Fruit fly (Drosophila melanogaster) whole organism, embryonic: Measurements from ENCODE around the gene Ifrd1.

Experiments
- CG10321 ChIP-seq: fragments of 200-800 bp; sonication (Bioruptor generic); IDR thresholded peaks from 2 replicates; pipeline ENCODE4 v1.3.6; 2022; ENCODE audit warnings: missing biosample characterization, missing genetic modification characterization
- CG12071 ChIP-seq: fragments of 200-800 bp; sonication (Bioruptor generic); optimal IDR thresholded peaks from 3 replicates; lab custom pipeline; 2018; ENCODE audit warnings: missing biosample characterization, mild to moderate bottlenecking, missing genetic modification characterization
- CG12744 ChIP-seq: fragments of 200-800 bp; sonication (Bioruptor generic); optimal IDR thresholded peaks from 2 replicates; lab custom pipeline; 2016; ENCODE audit warnings: missing biosample characterization, missing genetic modification characterization
- CG13424 ChIP-seq: fragments of 200-800 bp; sonication (Bioruptor generic); optimal IDR thresholded peaks from 2 replicates; lab custom pipeline; 2019; ENCODE audit warnings: missing biosample characterization, mild to moderate bottlenecking, missing genetic modification characterization, moderate library complexity
- CG14710 ChIP-seq: fragments of 200-800 bp; sonication (Bioruptor generic); optimal IDR thresholded peaks from 3 replicates; lab custom pipeline; 2019; ENCODE audit warnings: missing biosample characterization, mild to moderate bottlenecking, missing genetic modification characterization, moderate library complexity
- CG1603 ChIP-seq: fragments of 200-800 bp; sonication (Bioruptor generic); optimal IDR thresholded peaks from 2 replicates; lab custom pipeline; 2019; ENCODE audit warnings: missing biosample characterization, mild to moderate bottlenecking, missing genetic modification characterization, moderate library complexity
- CG16813 ChIP-seq: fragments of 200-800 bp; sonication (Bioruptor generic); IDR thresholded peaks from 3 replicates; pipeline ENCODE4 v1.3.6; 2022; ENCODE audit warnings: missing biosample characterization, missing genetic modification characterization; ENCODE audit not compliant: partially characterized antibody
- CG16815 ChIP-seq: fragments of 200-800 bp; sonication (Bioruptor generic); optimal IDR thresholded peaks from 3 replicates; lab custom pipeline; 2017; ENCODE audit warnings: missing biosample characterization, mild to moderate bottlenecking, missing genetic modification characterization
- CG17186 ChIP-seq: fragments of 200-800 bp; sonication (Bioruptor generic); optimal IDR thresholded peaks from 3 replicates; lab custom pipeline; 2017; ENCODE audit warnings: missing biosample characterization, missing genetic modification reagents, missing genetic modification characterization
- CG17361 ChIP-seq: fragments of 200-800 bp; sonication (Bioruptor generic); IDR thresholded peaks from 3 replicates; pipeline ENCODE4 v1.3.6; 2022; ENCODE audit warnings: missing biosample characterization, missing genetic modification characterization
- CG17385 ChIP-seq: fragments of 200-800 bp; sonication (Bioruptor generic); optimal IDR thresholded peaks from 3 replicates; lab custom pipeline; 2018; ENCODE audit warnings: missing biosample characterization, mild to moderate bottlenecking, missing genetic modification characterization
- CG2678 ChIP-seq: fragments of 200-800 bp; sonication (Bioruptor generic); optimal IDR thresholded peaks from 3 replicates; lab custom pipeline; 2019; ENCODE audit warnings: missing biosample characterization, mild to moderate bottlenecking, missing genetic modification characterization, moderate library complexity
- CG32772 ChIP-seq: fragments of 200-800 bp; sonication (Bioruptor generic); IDR thresholded peaks from 2 replicates; pipeline ENCODE4 v1.3.6; 2022; ENCODE audit warnings: missing biosample characterization, missing genetic modification characterization
- CG3995 ChIP-seq: fragments of 200-800 bp; sonication (Bioruptor generic); optimal IDR thresholded peaks from 3 replicates; lab custom pipeline; 2016; ENCODE audit warnings: missing biosample characterization, missing genetic modification characterization
- CG4617 ChIP-seq: fragments of 200-800 bp; sonication (Bioruptor generic); optimal IDR thresholded peaks from 3 replicates; lab custom pipeline; 2016; ENCODE audit warnings: missing biosample characterization, missing genetic modification characterization, borderline replicate concordance
- CG6683 ChIP-seq: fragments of 200-800 bp; sonication (Bioruptor generic); optimal IDR thresholded peaks from 2 replicates; lab custom pipeline; 2017; ENCODE audit warnings: missing biosample characterization, mild to moderate bottlenecking, missing genetic modification characterization, missing genetic modification reagents
- CG7372 ChIP-seq: fragments of 200-800 bp; sonication (Bioruptor generic); IDR thresholded peaks from 2 replicates; pipeline ENCODE4 v1.3.6; 2022; ENCODE audit warnings: missing biosample characterization, missing genetic modification characterization
- CrebB ChIP-seq: fragments of 200-800 bp; sonication (Bioruptor generic); optimal IDR thresholded peaks from 3 replicates; lab custom pipeline; 2018; ENCODE audit warnings: missing biosample characterization, mild to moderate bottlenecking, missing genetic modification characterization
- Dip2 ChIP-seq: fragments of 200-800 bp; sonication (Bioruptor generic); IDR thresholded peaks from 2 replicates; pipeline ENCODE4 v1.3.6; 2022; ENCODE audit warnings: missing biosample characterization, missing genetic modification characterization
- Drgx ChIP-seq: fragments of 200-800 bp; sonication (Bioruptor generic); IDR thresholded peaks from 2 replicates; pipeline ENCODE4 v1.3.6; 2022; ENCODE audit warnings: missing biosample characterization, missing genetic modification characterization
- MTF-1 ChIP-seq: fragments of 200-800 bp; sonication (Bioruptor generic); optimal IDR thresholded peaks from 2 replicates; lab custom pipeline; 2018; ENCODE audit warnings: missing biosample characterization, mild to moderate bottlenecking, missing genetic modification characterization, borderline replicate concordance
- Mad ChIP-seq: fragments of 200-800 bp; sonication (Bioruptor generic); optimal IDR thresholded peaks from 2 replicates; lab custom pipeline; 2016; ENCODE audit warnings: missing biosample characterization, missing genetic modification characterization
- Meics ChIP-seq: fragments of 200-800 bp; sonication (Bioruptor generic); optimal IDR thresholded peaks from 2 replicates; lab custom pipeline; 2017; ENCODE audit warnings: missing biosample characterization, mild to moderate bottlenecking, missing genetic modification characterization
- Poxn ChIP-seq: fragments of 200-800 bp; sonication (Bioruptor generic); IDR thresholded peaks from 2 replicates; pipeline ENCODE4 v1.3.6; 2022; ENCODE audit warnings: missing biosample characterization, missing genetic modification characterization
- Sox102F ChIP-seq: fragments of 200-800 bp; sonication (Bioruptor generic); optimal IDR thresholded peaks from 2 replicates; lab custom pipeline; 2018; ENCODE audit warnings: missing biosample characterization, mild to moderate bottlenecking, missing genetic modification characterization, moderate library complexity
- Stat92E ChIP-seq, 3 experiments: fragments of >200 bp in 2 of 3; fragments of 200-800 bp in 1 of 3; sonication (Bioruptor generic) in 1 of 3; optimal IDR thresholded peaks; 2 replicates each; lab custom pipeline; 2017 to 2019; ENCODE audit warnings: missing biosample characterization in 3 of 3, missing genetic modification characterization in 3 of 3, mild to moderate bottlenecking in 1 of 3, moderate library complexity in 1 of 3
- br ChIP-seq: fragments of >200 bp; optimal IDR thresholded peaks from 2 replicates; lab custom pipeline; 2017
- chif ChIP-seq, 2 experiments: fragments of 200-800 bp; sonication (Bioruptor generic); optimal IDR thresholded peaks; 3 replicates each; lab custom pipeline; 2016; ENCODE audit warnings: missing biosample characterization in 2 of 2, missing genetic modification characterization in 2 of 2
- crp ChIP-seq, 2 experiments: fragments of 200-800 bp; sonication (Bioruptor generic); optimal IDR thresholded peaks; 2 replicates in 1 of 2; 3 replicates in 1 of 2; lab custom pipeline; 2017; ENCODE audit warnings: missing biosample characterization in 2 of 2, missing genetic modification characterization in 2 of 2, mild to moderate bottlenecking in 1 of 2, moderate library complexity in 1 of 2
- cwo ChIP-seq: fragments of 200-800 bp; sonication (Bioruptor generic); optimal IDR thresholded peaks from 3 replicates; lab custom pipeline; 2017; ENCODE audit warnings: missing biosample characterization, missing genetic modification characterization, mild to moderate bottlenecking, moderate library complexity, missing genetic modification reagents
- en ChIP-seq: fragments of 200-800 bp; sonication (Bioruptor generic); optimal IDR thresholded peaks from 2 replicates; lab custom pipeline; 2016; ENCODE audit warnings: missing biosample characterization, missing genetic modification characterization
- gce ChIP-seq: fragments of 200-800 bp; sonication (Bioruptor generic); IDR thresholded peaks from 3 replicates; pipeline ENCODE4 v1.3.6; 2022; ENCODE audit warnings: missing biosample characterization, missing genetic modification characterization
- inv ChIP-seq: fragments of 200-800 bp; sonication (Bioruptor generic); IDR thresholded peaks from 2 replicates; pipeline ENCODE4 v1.3.6; 2022; ENCODE audit warnings: missing biosample characterization, missing genetic modification characterization; ENCODE audit not compliant: partially characterized antibody
- lmd ChIP-seq: fragments of 200-800 bp; sonication (Bioruptor generic); IDR thresholded peaks from 2 replicates; pipeline ENCODE4 v1.3.6; 2022; ENCODE audit warnings: missing biosample characterization, missing genetic modification characterization
- lola ChIP-seq, 3 experiments: fragments of >200 bp in 2 of 3; fragments of 200-800 bp in 1 of 3; sonication (Bioruptor generic) in 1 of 3; optimal IDR thresholded peaks; 2 replicates each; lab custom pipeline; 2017 to 2019; ENCODE audit warnings: missing biosample characterization in 3 of 3, missing genetic modification characterization in 3 of 3, mild to moderate bottlenecking in 1 of 3, moderate library complexity in 1 of 3
- luna ChIP-seq: fragments of 200-800 bp; sonication (Bioruptor generic); optimal IDR thresholded peaks from 2 replicates; lab custom pipeline; 2016; ENCODE audit warnings: missing biosample characterization, missing genetic modification characterization
- mld ChIP-seq: fragments of 200-800 bp; sonication (Bioruptor generic); IDR thresholded peaks from 3 replicates; pipeline ENCODE4 v1.3.6; 2022; ENCODE audit warnings: missing biosample characterization, missing genetic modification characterization; ENCODE audit not compliant: partially characterized antibody
- onecut ChIP-seq: fragments of 200-800 bp; sonication (Bioruptor generic); IDR thresholded peaks from 2 replicates; pipeline ENCODE4 v1.3.6; 2022; ENCODE audit warnings: missing biosample characterization, missing genetic modification characterization
- pb ChIP-seq: fragments of 200-800 bp; sonication (Bioruptor generic); optimal IDR thresholded peaks from 3 replicates; lab custom pipeline; 2016; ENCODE audit warnings: missing biosample characterization, missing genetic modification characterization
- pho ChIP-seq: fragments of 200-800 bp; sonication (Bioruptor generic); optimal IDR thresholded peaks from 2 replicates; lab custom pipeline; 2016; ENCODE audit warnings: missing biosample characterization, missing genetic modification characterization
- ro ChIP-seq: fragments of 200-800 bp; sonication (Bioruptor generic); IDR thresholded peaks from 2 replicates; pipeline ENCODE4 v1.3.6; 2022; ENCODE audit warnings: missing biosample characterization, missing genetic modification characterization
- row ChIP-seq: fragments of 200-800 bp; sonication (Bioruptor generic); IDR thresholded peaks from 3 replicates; pipeline ENCODE4 v1.3.6; 2022; ENCODE audit warnings: missing biosample characterization, missing genetic modification characterization
- slp2 ChIP-seq: fragments of 200-800 bp; sonication (Bioruptor generic); optimal IDR thresholded peaks from 2 replicates; lab custom pipeline; 2016; ENCODE audit warnings: missing biosample characterization, missing genetic modification characterization
- stwl ChIP-seq: fragments of 200-800 bp; sonication (Bioruptor generic); optimal IDR thresholded peaks from 3 replicates; lab custom pipeline; 2018; ENCODE audit warnings: missing biosample characterization, mild to moderate bottlenecking, missing genetic modification characterization, moderate library complexity
- tio ChIP-seq: fragments of 200-800 bp; sonication (Bioruptor generic); optimal IDR thresholded peaks from 2 replicates; lab custom pipeline; 2017; ENCODE audit warnings: missing biosample characterization, missing genetic modification characterization, inconsistent platforms
- trh ChIP-seq: fragments of 200-800 bp; sonication (Bioruptor generic); optimal IDR thresholded peaks from 2 replicates; lab custom pipeline; 2016; ENCODE audit warnings: missing biosample characterization, missing genetic modification characterization
- usp ChIP-seq: fragments of >200 bp; optimal IDR thresholded peaks from 2 replicates; lab custom pipeline; 2017; ENCODE audit warnings: missing biosample characterization, missing genetic modification characterization
- z ChIP-seq: fragments of 200-800 bp; sonication (Bioruptor generic); IDR thresholded peaks from 3 replicates; pipeline ENCODE4 v1.3.6; 2022; ENCODE audit warnings: missing biosample characterization, missing genetic modification characterization

The Ifrd1 gene

dm6 chr2L:2855773-2856615 lies 18.3 kb downstream of the Ifrd1 start, which contains the start of the genes CG3104 and RpS21 (continued):
- TF ChIP-seq inv (no peak), Stat92E (GFP tag; optimal IDR thresholded peaks at IDR 0.05; lab: Kevin White, UChicago) (peak in 1 of 3 experiments; percentile 72), row (GFP tag; lab: Robert Waterston, UW) (peak; percentile 91), tio (GFP tag; lab: Kevin White, UChicago) (peak; percentile 74), CG14710 (tag; lab: Kevin White, UChicago) (peak; percentile 91), onecut (GFP tag; lab: Robert Waterston, UW) (peak; percentile 91), usp (GFP tag; lab: Kevin White, UChicago) (no peak), CG17186 (GFP tag; lab: Kevin White, UChicago) (peak; percentile 81), CG12071 (GFP tag; lab: Kevin White, UChicago) (peak; percentile 80), CG32772 (GFP tag; lab: Robert Waterston, UW) (peak; percentile 88), trh (GFP tag; lab: Kevin White, UChicago) (peak; percentile 65), CrebB (tag; lab: Kevin White, UChicago) (peak; percentile 76), CG4617 (GFP tag; lab: Kevin White, UChicago) (peak; percentile 92), CG16815 (peak; percentile 72), mld (GFP tag; lab: Robert Waterston, UW) (no peak), CG13424 (tag; lab: Kevin White, UChicago) (peak; percentile 79), pb (peak; percentile 71), CG17361 (GFP tag; lab: Robert Waterston, UW) (peak; percentile 85), cwo (GFP tag; lab: Kevin White, UChicago) (peak; percentile 63), luna (GFP tag; lab: Kevin White, UChicago) (peak; percentile 50), CG3995 (peak; percentile 72), Drgx (GFP tag; lab: Robert Waterston, UW) (0 out of 2 replicates have a peak, but pooled peaks have one; percentile 22), CG17385 (GFP tag; lab: Kevin White, UChicago) (peak; percentile 87), br (lab: Kevin White, UChicago) (no peak), CG10321 (GFP tag; lab: Robert Waterston, UW) (peak; percentile 71; the same call in 1 of the 2 replicates), CG12744 (GFP tag; lab: Kevin White, UChicago) (peak; percentile 71), slp2 (GFP tag; lab: Kevin White, UChicago) (peak; percentile 77), MTF-1 (peak; percentile 94), z (GFP tag; lab: Robert Waterston, UW) (no peak), Meics (GFP tag; lab: Kevin White, UChicago) (peak; percentile 92), CG6683 (GFP tag; lab: Kevin White, UChicago) (peak; percentile 61), Dip2 (GFP tag; lab: Robert Waterston, UW) (no peak), CG2678 (tag; lab: Kevin White, UChicago) (peak; percentile 75), CG1603 (peak; percentile 75), gce (GFP tag; lab: Robert Waterston, UW) (peak; percentile 83; the same call in 2 of the 3 replicates), CG7372 (GFP tag; lab: Robert Waterston, UW) (peak; percentile 88), lola (GFP tag; optimal IDR thresholded peaks at IDR 0.05; lab: Kevin White, UChicago) (peak in 1 of 3 experiments; percentile 71), CG16813 (no peak), lmd (GFP tag; lab: Robert Waterston, UW) (peak; percentile 82), Mad (GFP tag; lab: Kevin White, UChicago) (peak; percentile 87), stwl (peak; percentile 79), ro (GFP tag; lab: Robert Waterston, UW) (peak; percentile 76), crp (GFP tag; optimal IDR thresholded peaks at IDR 0.05; lab: Kevin White, UChicago) (peak; percentile 2 to 80), Sox102F (GFP tag; lab: Kevin White, UChicago) (peak; percentile 38), pho (GFP tag; lab: Kevin White, UChicago) (peak; percentile 86), en (peak; percentile 29), chif (GFP tag; optimal IDR thresholded peaks at IDR 0.05; lab: Kevin White, UChicago) (peak; percentile 52 to 73), Poxn (GFP tag; lab: Robert Waterston, UW) (0 out of 2 replicates have a peak, but pooled peaks have one; percentile 55)
